Fruit fly (Drosophila melanogaster): Measurements from ENCODE around the gene Cubn.
A peak's percentile ranks its signal among the peaks of the same experiment; 100 is the strongest.

Gene Cubn

DNA sequence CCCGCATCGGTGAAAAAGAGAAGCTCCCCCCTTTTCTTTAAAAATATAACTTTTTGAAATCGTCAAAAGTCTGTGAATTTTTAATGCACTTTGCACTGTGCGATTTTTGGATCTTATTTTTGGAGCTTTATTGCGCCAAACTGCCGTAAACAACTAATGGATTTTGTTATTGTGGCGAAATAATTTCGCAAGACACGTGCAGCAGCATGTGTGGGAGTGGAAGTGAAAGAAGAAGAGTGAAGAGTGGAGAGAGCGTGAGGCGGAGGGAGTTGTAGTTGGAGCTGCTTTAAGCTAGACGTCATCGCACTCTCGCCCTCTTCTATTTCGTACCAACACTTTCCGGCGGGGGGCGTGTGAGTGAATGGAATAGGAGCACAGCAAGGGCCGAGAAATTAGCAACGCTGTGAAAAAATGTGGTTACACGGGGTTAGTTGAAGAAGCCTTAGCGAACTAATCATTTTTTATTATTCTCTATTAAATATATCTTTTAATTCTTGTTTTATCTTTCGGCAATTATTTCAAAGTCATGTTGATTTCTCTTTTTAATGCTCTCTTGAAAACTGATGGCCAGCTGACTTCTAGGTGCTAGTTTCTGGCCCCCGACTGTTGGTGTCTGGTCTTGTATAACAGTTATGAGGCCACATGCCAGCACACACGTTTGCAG, 12.5 kb upstream of the Cubn start (continued):
- TF ChIP-seq CG3032 (tag; optimal IDR thresholded peaks at IDR 0.05) (peak; percentile 94), Lpt (GFP tag; optimal IDR thresholded peaks at IDR 0.05) (peak; percentile 89), net (GFP tag; optimal IDR thresholded peaks at IDR 0.05) (peak; percentile 89), Smox (GFP tag; optimal IDR thresholded peaks at IDR 0.05) (peak; percentile 70), Blimp-1 (GFP tag; optimal IDR thresholded peaks at IDR 0.05) (no peak), eg (GFP tag; IDR thresholded peaks at IDR 0.05) (peak; percentile 94), CG34406 (GFP tag; optimal IDR thresholded peaks at IDR 0.05) (peak; percentile 87), Ets96B (tag; optimal IDR thresholded peaks at IDR 0.05) (peak; percentile 94), dac (GFP tag; optimal IDR thresholded peaks at IDR 0.05) (peak; percentile 93), Eip93F (GFP tag; optimal IDR thresholded peaks at IDR 0.05) (peak; percentile 32), CG11902 (GFP tag; optimal IDR thresholded peaks at IDR 0.05) (peak; percentile 61), CG6808 (GFP tag; optimal IDR thresholded peaks at IDR 0.05) (peak; percentile 95), CG11762 (GFP tag; optimal IDR thresholded peaks at IDR 0.05; ENCODE audit: insufficient read depth) (peak; percentile 84), CG7368 (GFP tag; optimal IDR thresholded peaks at IDR 0.05) (peak; percentile 89), CG10631 (GFP tag; optimal IDR thresholded peaks at IDR 0.05) (peak; percentile 94), CG8319 (GFP tag; optimal IDR thresholded peaks at IDR 0.05) (peak; percentile 75), fkh (GFP tag; optimal IDR thresholded peaks at IDR 0.05) (peak; percentile 51), Sox14 (GFP tag; optimal IDR thresholded peaks at IDR 0.05) (peak; percentile 79), Hr39 (GFP tag; optimal IDR thresholded peaks at IDR 0.05) (peak; percentile 39), Gug (GFP tag; IDR thresholded peaks at IDR 0.05) (peak; percentile 94), salr (GFP tag; optimal IDR thresholded peaks at IDR 0.05) (peak; percentile 88 to 91), svp (GFP tag) (peak; percentile 75), CG1621 (tag; optimal IDR thresholded peaks at IDR 0.05) (peak; percentile 93), Met (GFP tag; optimal IDR thresholded peaks at IDR 0.05) (peak; percentile 68), Sox102F (GFP tag; optimal IDR thresholded peaks at IDR 0.05) (peak; percentile 59)

DNA sequence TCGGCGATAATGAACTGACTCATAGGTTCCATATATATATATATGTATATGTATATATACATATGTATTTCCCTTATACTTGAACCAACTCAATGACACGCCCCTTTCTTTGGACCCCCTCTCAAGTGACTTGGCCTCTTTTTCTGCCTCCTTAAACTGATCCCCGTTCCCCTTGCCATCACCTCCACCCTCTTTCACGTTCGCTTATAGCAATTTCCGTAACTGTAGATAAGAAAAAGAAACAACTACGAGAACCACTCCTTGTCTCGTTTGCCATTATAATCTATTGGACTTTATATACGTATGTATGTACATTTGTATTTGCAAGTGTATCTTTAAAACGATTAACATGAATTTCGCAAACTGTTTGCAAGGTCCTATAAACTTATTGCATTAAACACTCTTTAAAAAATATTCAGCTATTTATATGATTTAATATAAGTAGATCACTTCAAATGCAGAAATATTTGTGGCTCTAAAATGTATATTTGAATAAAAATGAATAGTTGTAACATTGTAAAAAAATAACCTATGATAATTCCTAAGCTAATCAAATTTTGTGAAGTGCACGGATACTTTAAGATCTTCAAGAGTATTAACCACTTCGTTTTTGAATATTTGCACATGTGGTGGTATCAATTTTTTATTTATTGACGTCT, 11.7 kb upstream of the Cubn start:
- peak; percentile 12 for TF ChIP-seq CG1621 (tag; optimal IDR thresholded peaks at IDR 0.05)
- TF ChIP-seq CG11902 (GFP tag; optimal IDR thresholded peaks at IDR 0.05): peak; percentile 36
- peak; percentile 52 for TF ChIP-seq Eip75B (GFP tag; optimal IDR thresholded peaks at IDR 0.05)
- peak; percentile 47; the same call in 1 of the 3 replicates for TF ChIP-seq eg (GFP tag; IDR thresholded peaks at IDR 0.05)
- TF ChIP-seq OdsH (GFP tag; optimal IDR thresholded peaks at IDR 0.05): peak; percentile 65
- peak; percentile 77 for TF ChIP-seq svp (GFP tag)
- TF ChIP-seq dsx (GFP tag; optimal IDR thresholded peaks at IDR 0.05; ENCODE audit: poor library complexity, severe bottlenecking): peak; percentile 57
- peak in 1 of 2 experiments; percentile 65 for TF ChIP-seq salr (GFP tag; optimal IDR thresholded peaks at IDR 0.05)
- peak; percentile 45 for TF ChIP-seq Gug (GFP tag; IDR thresholded peaks at IDR 0.05)
- no peak for TF ChIP-seq CG6854 (GFP tag; optimal IDR thresholded peaks at IDR 0.05)
- peak; percentile 64 for TF ChIP-seq CG3919 (GFP tag; optimal IDR thresholded peaks at IDR 0.05)
- TF ChIP-seq Hr39 (GFP tag; optimal IDR thresholded peaks at IDR 0.05): peak; percentile 47
- TF ChIP-seq Met (GFP tag; optimal IDR thresholded peaks at IDR 0.05): peak; percentile 69
- peak; percentile 58 for TF ChIP-seq acj6 (GFP tag; optimal IDR thresholded peaks at IDR 0.05)
- peak; percentile 65 for TF ChIP-seq Eip93F (GFP tag; optimal IDR thresholded peaks at IDR 0.05)
- TF ChIP-seq Ets21C (GFP tag; optimal IDR thresholded peaks at IDR 0.05): peak; percentile 15
- TF ChIP-seq CG10631 (GFP tag; optimal IDR thresholded peaks at IDR 0.05): peak; percentile 71
- TF ChIP-seq Ets96B (tag; optimal IDR thresholded peaks at IDR 0.05): peak; percentile 68
- peak; percentile 65 for TF ChIP-seq topi (GFP tag; optimal IDR thresholded peaks at IDR 0.05)
- peak; percentile 17 for TF ChIP-seq fd85E (GFP tag; optimal IDR thresholded peaks at IDR 0.05)
- TF ChIP-seq CG34406 (GFP tag; optimal IDR thresholded peaks at IDR 0.05): peak; percentile 68
- peak; percentile 32 for TF ChIP-seq achi (GFP tag; optimal IDR thresholded peaks at IDR 0.05)
- TF ChIP-seq CG6808 (GFP tag; optimal IDR thresholded peaks at IDR 0.05): peak; percentile 40
- peak; percentile 48 for TF ChIP-seq fd59A (GFP tag; optimal IDR thresholded peaks at IDR 0.05)
- no peak for TF ChIP-seq CG9139 (GFP tag; optimal IDR thresholded peaks at IDR 0.05)
- TF ChIP-seq CG32006 (GFP tag; optimal IDR thresholded peaks at IDR 0.05): peak; percentile 81
- TF ChIP-seq CG16779 (tag; optimal IDR thresholded peaks at IDR 0.05): no peak
- TF ChIP-seq CG15336 (GFP tag; IDR thresholded peaks at IDR 0.05): peak; percentile 61
- TF ChIP-seq dac (GFP tag; optimal IDR thresholded peaks at IDR 0.05): no peak
- TF ChIP-seq Lpt (GFP tag; optimal IDR thresholded peaks at IDR 0.05): peak; percentile 65
- TF ChIP-seq Smox (GFP tag; optimal IDR thresholded peaks at IDR 0.05): peak; percentile 69
- TF ChIP-seq pdm3 (GFP tag; optimal IDR thresholded peaks at IDR 0.05): peak; percentile 72
- TF ChIP-seq CG7368 (GFP tag; optimal IDR thresholded peaks at IDR 0.05): peak; percentile 47
- peak; percentile 66 for TF ChIP-seq CG10669 (GFP tag; optimal IDR thresholded peaks at IDR 0.05)
- TF ChIP-seq CG6163 (GFP tag; IDR thresholded peaks at IDR 0.05): 0 out of 3 replicates have a peak, but pooled peaks have one; percentile 20
- TF ChIP-seq Hr4 (GFP tag; optimal IDR thresholded peaks at IDR 0.05): peak; percentile 62
- TF ChIP-seq CG11294 (GFP tag; IDR thresholded peaks at IDR 0.05): no peak
